Fruit fly (Drosophila melanogaster): ENCODE results near the gene CG15317.
A peak's percentile ranks its signal among the peaks of the same experiment; 100 is the strongest.

Gene CG15317

dm6 chrX:9520175-9520574 lies 36.2 kb downstream of the CG15317 start (continued):
- TF ChIP-seq crp (GFP tag; optimal IDR thresholded peaks at IDR 0.05) (no peak), Hr51 (GFP tag; optimal IDR thresholded peaks at IDR 0.05) (peak in 1 of 2 experiments; percentile 44), Sox100B (GFP tag; optimal IDR thresholded peaks at IDR 0.05) (peak; percentile 6), Hmr (GFP tag; optimal IDR thresholded peaks at IDR 0.05) (peak; percentile 47), D19A (tag; optimal IDR thresholded peaks at IDR 0.05) (peak; percentile 66), Rfx (GFP tag; IDR thresholded peaks at IDR 0.05) (0 out of 2 replicates have a peak, but pooled peaks have one; percentile 26), HmgZ (tag; optimal IDR thresholded peaks at IDR 0.05) (no peak), CG16815 (GFP tag; optimal IDR thresholded peaks at IDR 0.05) (no peak), Hand (GFP tag; optimal IDR thresholded peaks at IDR 0.05) (peak; percentile 44), CG18599 (GFP tag; optimal IDR thresholded peaks at IDR 0.05) (peak; percentile 78), Camta (GFP tag; optimal IDR thresholded peaks at IDR 0.05) (no peak), hkb (optimal IDR thresholded peaks at IDR 0.05) (no peak), hkb (GFP tag; IDR thresholded peaks at IDR 0.05) (0 out of 2 replicates have a peak, but pooled peaks have one; percentile 19), CG13296 (GFP tag; optimal IDR thresholded peaks at IDR 0.05) (peak; percentile 47), CG15269 (tag; optimal IDR thresholded peaks at IDR 0.05) (peak; percentile 59), corto (GFP tag; optimal IDR thresholded peaks at IDR 0.05) (no peak), mirr (GFP tag; optimal IDR thresholded peaks at IDR 0.05) (no peak), CG17359 (tag; optimal IDR thresholded peaks at IDR 0.05) (peak; percentile 26), Sox102F (GFP tag; optimal IDR thresholded peaks at IDR 0.05) (peak; percentile 22), CG3281 (GFP tag; optimal IDR thresholded peaks at IDR 0.05) (peak; percentile 18), Nf-YC (tag; optimal IDR thresholded peaks at IDR 0.05) (peak; percentile 8), Fer1 (GFP tag; optimal IDR thresholded peaks at IDR 0.05) (peak; percentile 68), CG8924 (tag; optimal IDR thresholded peaks at IDR 0.05) (peak; percentile 25), PHDP (tag; optimal IDR thresholded peaks at IDR 0.05) (peak; percentile 41), Lhr (GFP tag; optimal IDR thresholded peaks at IDR 0.05) (no peak), Ptx1 (GFP tag; IDR thresholded peaks at IDR 0.05) (peak; percentile 26; the same call in 1 of the 2 replicates), CG30403 (GFP tag; optimal IDR thresholded peaks at IDR 0.05) (peak; percentile 13), CG2120 (GFP tag; optimal IDR thresholded peaks at IDR 0.05) (peak; percentile 44), CG30431 (GFP tag; optimal IDR thresholded peaks at IDR 0.05) (no peak), CG12659 (GFP tag; optimal IDR thresholded peaks at IDR 0.05) (peak; percentile 17), CG7556 (GFP tag; optimal IDR thresholded peaks at IDR 0.05) (peak; percentile 59), h (optimal IDR thresholded peaks at IDR 0.05) (no peak), CG6854 (GFP tag; optimal IDR thresholded peaks at IDR 0.05) (peak; percentile 8), Fer3 (tag; optimal IDR thresholded peaks at IDR 0.05) (peak; percentile 29), abd-A (tag; optimal IDR thresholded peaks at IDR 0.05) (peak; percentile 4), esg (GFP tag; conservative IDR thresholded peaks at IDR 0.05) (no peak), cwo (GFP tag; optimal IDR thresholded peaks at IDR 0.05) (peak; percentile 13)

- no peak for TF ChIP-seq lilli (GFP tag; optimal IDR thresholded peaks at IDR 0.05)
- TF ChIP-seq B-H1 (GFP tag; IDR thresholded peaks at IDR 0.05) = no peak
- TF ChIP-seq mirr (GFP tag; optimal IDR thresholded peaks at IDR 0.05) = no peak
- TF ChIP-seq CG17385 (GFP tag; optimal IDR thresholded peaks at IDR 0.05) = no peak
- TF ChIP-seq so (GFP tag; IDR thresholded peaks at IDR 0.05) = no peak
- no peak for TF ChIP-seq CG18764 (GFP tag; optimal IDR thresholded peaks at IDR 0.05)
- TF ChIP-seq Atf3 (GFP tag; optimal IDR thresholded peaks at IDR 0.05) = no peak
- no peak for TF ChIP-seq CG12942 (GFP tag; optimal IDR thresholded peaks at IDR 0.05)
- TF ChIP-seq CG11723 (GFP tag; optimal IDR thresholded peaks at IDR 0.05) = no peak
- no peak for TF ChIP-seq Mad (GFP tag; optimal IDR thresholded peaks at IDR 0.05)
- TF ChIP-seq dati (GFP tag; IDR thresholded peaks at IDR 0.05) = no peak
These were observed 45.1 kb downstream of the CG15317 start, which contains the start of gene CG34028 for dm6 chrX:9511224-9511623. Gene CG34028, plus strand, starts transcription at chrX:9511524.

All from whole organism, embryonic.